Worm (Caenorhabditis elegans): ENCODE data around the gene M01H9.5.

Gene M01H9.5

DNA sequence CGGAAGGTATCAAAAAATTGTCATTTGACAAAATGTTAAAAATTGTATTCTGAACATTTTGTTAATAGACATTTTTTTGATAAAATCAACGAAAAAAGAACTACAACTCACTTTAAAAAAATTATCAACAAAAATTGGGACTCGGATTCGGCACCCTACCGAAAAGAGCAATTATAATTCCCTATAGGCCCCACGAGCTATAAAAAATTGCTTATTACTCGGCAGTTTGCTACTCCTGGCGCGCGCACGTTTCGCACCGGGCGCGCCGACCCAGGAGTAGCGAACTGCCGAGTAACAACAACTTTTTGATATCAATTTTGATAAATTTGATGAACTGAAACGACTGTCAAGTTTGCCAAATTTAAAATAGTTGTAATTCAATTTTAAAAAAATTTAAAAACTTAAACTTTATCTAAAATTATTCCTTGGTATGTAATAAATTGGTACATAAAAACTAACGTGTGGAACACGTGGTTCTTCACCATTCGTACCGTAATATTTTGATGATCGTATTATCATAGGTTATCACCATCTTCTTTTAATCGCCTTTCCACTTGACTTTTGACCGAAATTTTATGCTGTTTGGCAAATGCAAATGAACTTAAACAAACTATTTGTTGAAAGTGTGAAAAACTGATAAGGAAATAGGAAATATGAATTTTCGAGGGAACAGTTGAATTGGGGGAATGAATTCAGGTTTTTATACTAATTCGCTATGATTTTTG is 10.2 kb downstream of the M01H9.5 start (continued):
- TF ChIP-seq aptf-2 (GFP tag; conservative IDR thresholded peaks at IDR 0.05) (no peak), tbx-9 (tag; optimal IDR thresholded peaks at IDR 0.05; ENCODE audit: borderline replicate concordance) (no peak), Y53F4B.3 (GFP tag; IDR thresholded peaks at IDR 0.05) (no peak), attf-3 (GFP tag; conservative IDR thresholded peaks at IDR 0.05) (no peak), B0035.1 (tag; optimal IDR thresholded peaks at IDR 0.05) (no peak), lir-1 (GFP tag; conservative IDR thresholded peaks at IDR 0.05) (no peak), F37B4.10 (GFP tag; IDR thresholded peaks at IDR 0.05) (no peak), cebp-1 (GFP tag; IDR thresholded peaks at IDR 0.05) (no peak), cebp-1 (tag; optimal IDR thresholded peaks at IDR 0.05) (peak; percentile 6), B0336.3 (GFP tag; IDR thresholded peaks at IDR 0.05) (no peak), atf-7 (tag; optimal IDR thresholded peaks at IDR 0.05) (peak; percentile 28), rpc-1 (optimal IDR thresholded peaks at IDR 0.05) (no peak), rpc-1 (tag; optimal IDR thresholded peaks at IDR 0.05) (no peak), mcd-1 (GFP tag; IDR thresholded peaks at IDR 0.05) (0 out of 2 replicates have a peak, but pooled peaks have one; percentile 9), nhr-80 (tag; optimal IDR thresholded peaks at IDR 0.05) (peak; percentile 41), B0019.2 (GFP tag; conservative IDR thresholded peaks at IDR 0.05) (no peak), bed-1 (GFP tag; IDR thresholded peaks at IDR 0.05) (0 out of 2 replicates have a peak, but pooled peaks have one; percentile 10), ceh-100 (GFP tag; IDR thresholded peaks at IDR 0.05) (no peak), lin-40 (tag; optimal IDR thresholded peaks at IDR 0.05) (no peak), ceh-79 (tag; optimal IDR thresholded peaks at IDR 0.05) (no peak), F57C9.4 (tag; optimal IDR thresholded peaks at IDR 0.05) (no peak), F39B2.1 (GFP tag; IDR thresholded peaks at IDR 0.05) (no peak), Y79H2A.3 (GFP tag; conservative IDR thresholded peaks at IDR 0.05) (no peak), nhr-90 (tag; optimal IDR thresholded peaks at IDR 0.05) (no peak), F23B12.7 (tag; optimal IDR thresholded peaks at IDR 0.05; ENCODE audit: insufficient read depth) (no peak), ccch-3 (GFP tag; optimal IDR thresholded peaks at IDR 0.05) (no peak), lin-26 (GFP tag; IDR thresholded peaks at IDR 0.05) (0 out of 2 replicates have a peak, but pooled peaks have one; percentile 54), C17E4.6 (GFP tag; IDR thresholded peaks at IDR 0.05) (no peak), nhr-179 (tag; optimal IDR thresholded peaks at IDR 0.05) (no peak), hsf-1 (GFP tag; IDR thresholded peaks at IDR 0.05) (no peak), let-607 (tag; optimal IDR thresholded peaks at IDR 0.05) (peak in 1 of 2 experiments; percentile 17), repo-1 (tag; optimal IDR thresholded peaks at IDR 0.05) (peak; percentile 23), xnd-1 (tag; optimal IDR thresholded peaks at IDR 0.05) (no peak), somi-1 (GFP tag; optimal IDR thresholded peaks at IDR 0.05) (no peak), ceh-40 (GFP tag; IDR thresholded peaks at IDR 0.05) (no peak), tlf-1 (GFP tag; optimal IDR thresholded peaks at IDR 0.05) (no peak), ekl-4 (GFP tag; IDR thresholded peaks at IDR 0.05) (peak; percentile 13; the same call in 1 of the 2 replicates), rcor-1 (GFP tag; IDR thresholded peaks at IDR 0.05) (no peak), madf-3 (GFP tag; IDR thresholded peaks at IDR 0.05) (0 out of 2 replicates have a peak, but pooled peaks have one; percentile 50), K11D2.4 (GFP tag; IDR thresholded peaks at IDR 0.05) (0 out of 2 replicates have a peak, but pooled peaks have one; percentile 33), unc-130 (GFP tag; optimal IDR thresholded peaks at IDR 0.05) (no peak)
